Worm (Caenorhabditis elegans) whole organism, L1 larva: Measurements from ENCODE around the gene npl-4.2.

ENCODE experiments used
- F16B12.6 ChIP-seq: fragments of 150-350 bp; optimal IDR thresholded peaks from 2 replicates; lab custom pipeline; 2014; ENCODE audit warnings: missing biosample characterization, missing genetic modification characterization
- aha-1 ChIP-seq: fragments of 150-350 bp; optimal IDR thresholded peaks from 2 replicates; lab custom pipeline; 2014; ENCODE audit warnings: missing biosample characterization, missing genetic modification characterization
- alr-1 ChIP-seq: fragments of 200-800 bp; sonication (Bioruptor generic); optimal IDR thresholded peaks from 2 replicates; lab custom pipeline; 2018; ENCODE audit warnings: borderline replicate concordance, mild to moderate bottlenecking, missing genetic modification characterization, missing compliant biosample characterization
- ceh-82 ChIP-seq, 3 experiments: fragments of 150-350 bp in 1 of 3; sonication (generic microtip) in 2 of 3; optimal IDR thresholded peaks; 2 replicates each; lab custom pipeline; 2014 to 2017; ENCODE audit warnings: missing biosample characterization in 3 of 3, missing genetic modification characterization in 3 of 3
- ceh-90 ChIP-seq: sonication (generic microtip); optimal IDR thresholded peaks from 2 replicates; lab custom pipeline; 2016; ENCODE audit warnings: missing genetic modification characterization, missing compliant biosample characterization
- ces-1 ChIP-seq: fragments of 150-350 bp; optimal IDR thresholded peaks from 2 replicates; lab custom pipeline; 2014; ENCODE audit warnings: missing biosample characterization, missing genetic modification reagents, missing genetic modification characterization
- dpl-1 ChIP-seq, 3 experiments: fragments of 150-350 bp in 2 of 3; sonication (generic microtip) in 1 of 3; optimal IDR thresholded peaks; 2 replicates each; lab custom pipeline; 2014 to 2017; ENCODE audit warnings: missing biosample characterization in 3 of 3, missing genetic modification characterization in 3 of 3, missing genetic modification reagents in 3 of 3
- efl-1 ChIP-seq, 4 experiments: fragments of 150-350 bp; optimal IDR thresholded peaks in 3 of 4; peaks in 1 of 4; 1 replicate in 1 of 4; 2 replicates in 3 of 4; lab custom pipeline; 2014; ENCODE audit warnings: missing biosample characterization in 2 of 4, missing genetic modification characterization in 2 of 4, missing genetic modification reagents in 2 of 4
- efl-3 ChIP-seq: fragments of 200-800 bp; sonication (Bioruptor generic); optimal IDR thresholded peaks from 2 replicates; lab custom pipeline; 2018; ENCODE audit warnings: mild to moderate bottlenecking, missing genetic modification characterization, missing compliant biosample characterization
- egl-13 ChIP-seq: sonication (generic microtip); optimal IDR thresholded peaks from 2 replicates; lab custom pipeline; 2016; ENCODE audit warnings: missing genotype, missing genetic modification reagents, missing genetic modification characterization, missing compliant biosample characterization
- elt-2 ChIP-seq: sonication (generic microtip); optimal IDR thresholded peaks from 2 replicates; lab custom pipeline; 2016; ENCODE audit warnings: missing genetic modification characterization, mild to moderate bottlenecking, inconsistent platforms, missing compliant biosample characterization, missing genetic modification reagents
- elt-3 ChIP-seq, 6 experiments: fragments of 150-350 bp in 1 of 6; sonication (generic microtip); optimal IDR thresholded peaks; 2 replicates each; lab custom pipeline; 2017 to 2018; ENCODE audit warnings: missing biosample characterization in 6 of 6, missing genetic modification characterization in 6 of 6, inconsistent platforms in 1 of 6
- fkh-10 ChIP-seq: sonication (generic microtip); optimal IDR thresholded peaks from 2 replicates; lab custom pipeline; 2017; ENCODE audit warnings: missing biosample characterization, missing genetic modification reagents, missing genetic modification characterization
- fkh-4 ChIP-seq: sonication (generic microtip); optimal IDR thresholded peaks from 2 replicates; lab custom pipeline; 2016; ENCODE audit warnings: missing compliant biosample characterization, missing genetic modification characterization, borderline replicate concordance
- fkh-8 ChIP-seq: sonication (generic microtip); optimal IDR thresholded peaks from 2 replicates; lab custom pipeline; 2016; ENCODE audit warnings: mild to moderate bottlenecking, missing genetic modification characterization, missing compliant biosample characterization
- grh-1 ChIP-seq: fragments of 200-800 bp; sonication (Bioruptor generic); IDR thresholded peaks from 2 replicates; pipeline ENCODE4 v1.3.6; 2022; ENCODE audit warnings: missing genetic modification reagents, missing genetic modification characterization, missing compliant biosample characterization
- isw-1 ChIP-seq: fragments of 200-800 bp; sonication (Bioruptor generic); IDR thresholded peaks from 2 replicates; pipeline ENCODE4 v1.3.6; 2022; ENCODE audit warnings: missing genetic modification characterization, missing compliant biosample characterization
- lin-13 ChIP-seq: fragments of 150-350 bp; optimal IDR thresholded peaks from 2 replicates; lab custom pipeline; 2014; ENCODE audit warnings: missing biosample characterization, missing genetic modification reagents, missing genetic modification characterization
- lin-14 ChIP-seq: fragments of 200-800 bp; sonication (Bioruptor generic); optimal IDR thresholded peaks from 2 replicates; lab custom pipeline; 2018; ENCODE audit warnings: mild to moderate bottlenecking, missing genetic modification characterization, moderate library complexity, missing compliant biosample characterization
- lin-15B ChIP-seq: fragments of 150-350 bp; sonication (generic microtip); optimal IDR thresholded peaks from 3 replicates; lab custom pipeline; 2014; ENCODE audit warnings: missing biosample characterization, missing genetic modification characterization
- lin-35 ChIP-seq, 2 experiments: fragments of 150-350 bp; optimal IDR thresholded peaks; 2 replicates each; lab custom pipeline; 2014; ENCODE audit warnings: missing biosample characterization in 2 of 2, missing genetic modification characterization in 2 of 2, missing genetic modification reagents in 2 of 2
- lir-3 ChIP-seq: sonication (generic microtip); optimal IDR thresholded peaks from 2 replicates; lab custom pipeline; 2016; ENCODE audit warnings: mild to moderate bottlenecking, missing genetic modification characterization, moderate library complexity, missing compliant biosample characterization; ENCODE audit not compliant: poor library complexity
- lsy-2 ChIP-seq, 2 experiments: fragments of 150-350 bp; optimal IDR thresholded peaks; 2 replicates each; lab custom pipeline; 2014; ENCODE audit warnings: missing biosample characterization in 2 of 2, missing genetic modification characterization in 2 of 2
- mab-9 ChIP-seq: fragments of 200-800 bp; sonication (Bioruptor generic); IDR thresholded peaks from 2 replicates; pipeline ENCODE4 v1.3.6; 2022; ENCODE audit warnings: missing genetic modification reagents, missing genetic modification characterization, missing compliant biosample characterization
- mdl-1 ChIP-seq, 2 experiments: fragments of 150-350 bp; optimal IDR thresholded peaks; 2 replicates each; lab custom pipeline; 2014 to 2017; ENCODE audit warnings: missing biosample characterization in 2 of 2, missing genetic modification characterization in 2 of 2, inconsistent platforms in 1 of 2
- mef-2 ChIP-seq: fragments of 150-350 bp; optimal IDR thresholded peaks from 2 replicates; lab custom pipeline; 2014; ENCODE audit warnings: missing biosample characterization, missing genetic modification characterization
- nhr-11 ChIP-seq: fragments of 150-350 bp; optimal IDR thresholded peaks from 2 replicates; lab custom pipeline; 2014; ENCODE audit warnings: missing biosample characterization, missing genetic modification characterization
- nhr-12 ChIP-seq: sonication (generic microtip); optimal IDR thresholded peaks from 2 replicates; lab custom pipeline; 2017; ENCODE audit warnings: missing biosample characterization, missing genetic modification characterization
- nhr-20 ChIP-seq: sonication (generic microtip); optimal IDR thresholded peaks from 2 replicates; lab custom pipeline; 2016; ENCODE audit warnings: mild to moderate bottlenecking, missing genetic modification characterization, missing compliant biosample characterization
- nhr-237 ChIP-seq: fragments of 150-350 bp; optimal IDR thresholded peaks from 2 replicates; lab custom pipeline; 2014; ENCODE audit warnings: missing biosample characterization, missing genetic modification characterization
- nhr-47 ChIP-seq: sonication (generic microtip); optimal IDR thresholded peaks from 2 replicates; lab custom pipeline; 2016; ENCODE audit warnings: mild to moderate bottlenecking, missing genetic modification characterization, moderate library complexity, missing compliant biosample characterization
- nhr-71 ChIP-seq: sonication (generic microtip); optimal IDR thresholded peaks from 2 replicates; lab custom pipeline; 2016; ENCODE audit warnings: mild to moderate bottlenecking, missing genetic modification characterization, moderate library complexity, missing compliant biosample characterization
- nhr-77 ChIP-seq: fragments of 150-350 bp; optimal IDR thresholded peaks from 2 replicates; lab custom pipeline; 2014; ENCODE audit warnings: missing biosample characterization, missing genetic modification characterization
- pqm-1 ChIP-seq: sonication (generic microtip); optimal IDR thresholded peaks from 3 replicates; lab custom pipeline; 2017; ENCODE audit warnings: missing biosample characterization, missing genetic modification characterization
- rnt-1 ChIP-seq: sonication (generic microtip); optimal IDR thresholded peaks from 2 replicates; lab custom pipeline; 2016; ENCODE audit warnings: mild to moderate bottlenecking, missing genetic modification characterization, moderate library complexity, missing compliant biosample characterization
- snpc-4 ChIP-seq: fragments of 150-350 bp; optimal IDR thresholded peaks from 2 replicates; lab custom pipeline; 2014; ENCODE audit warnings: missing biosample characterization, missing genetic modification characterization
- sox-4 ChIP-seq: sonication (generic microtip); optimal IDR thresholded peaks from 2 replicates; lab custom pipeline; 2016; ENCODE audit warnings: missing genetic modification characterization, missing compliant biosample characterization
- sptf-1 ChIP-seq: fragments of 150-350 bp; optimal IDR thresholded peaks from 2 replicates; lab custom pipeline; 2014; ENCODE audit warnings: missing biosample characterization, missing genetic modification characterization
- sup-37 ChIP-seq: fragments of 200-800 bp; sonication (Bioruptor generic); optimal IDR thresholded peaks from 2 replicates; lab custom pipeline; 2018; ENCODE audit warnings: mild to moderate bottlenecking, missing genetic modification characterization, missing compliant biosample characterization
- swsn-7 ChIP-seq: sonication (generic microtip); optimal IDR thresholded peaks from 2 replicates; lab custom pipeline; 2016; ENCODE audit warnings: missing genetic modification characterization, missing compliant biosample characterization
- tlp-1 ChIP-seq: fragments of 150-350 bp; optimal IDR thresholded peaks from 2 replicates; lab custom pipeline; 2014; ENCODE audit warnings: missing biosample characterization, missing genetic modification characterization
- unc-30 ChIP-seq: sonication (generic microtip); optimal IDR thresholded peaks from 2 replicates; lab custom pipeline; 2017; ENCODE audit warnings: missing biosample characterization, missing genetic modification characterization
- unc-62 ChIP-seq: fragments of 150-350 bp; optimal IDR thresholded peaks from 2 replicates; lab custom pipeline; 2014; ENCODE audit warnings: missing biosample characterization, missing genetic modification reagents, missing genetic modification characterization
- unc-98 ChIP-seq: fragments of 200-800 bp; sonication (Bioruptor generic); IDR thresholded peaks from 2 replicates; pipeline ENCODE4 v1.3.6; 2022; ENCODE audit warnings: missing genetic modification characterization, missing compliant biosample characterization
- zag-1 ChIP-seq: fragments of 150-350 bp; optimal IDR thresholded peaks from 2 replicates; lab custom pipeline; 2014; ENCODE audit warnings: missing biosample characterization, missing genetic modification characterization
- zip-4 ChIP-seq: fragments of 200-800 bp; sonication (Bioruptor generic); optimal IDR thresholded peaks from 2 replicates; lab custom pipeline; 2018; ENCODE audit warnings: mild to moderate bottlenecking, missing genetic modification characterization, moderate library complexity, missing compliant biosample characterization
- ztf-11 ChIP-seq, 2 experiments: sonication (generic microtip); optimal IDR thresholded peaks; 2 replicates each; lab custom pipeline; 2016 to 2017; ENCODE audit warnings: missing genetic modification characterization in 2 of 2, missing biosample characterization in 1 of 2, missing compliant biosample characterization in 1 of 2
- ztf-4 ChIP-seq: fragments of 150-350 bp; optimal IDR thresholded peaks from 2 replicates; lab custom pipeline; 2014; ENCODE audit warnings: missing biosample characterization, missing genetic modification characterization

Gene npl-4.2

DNA sequence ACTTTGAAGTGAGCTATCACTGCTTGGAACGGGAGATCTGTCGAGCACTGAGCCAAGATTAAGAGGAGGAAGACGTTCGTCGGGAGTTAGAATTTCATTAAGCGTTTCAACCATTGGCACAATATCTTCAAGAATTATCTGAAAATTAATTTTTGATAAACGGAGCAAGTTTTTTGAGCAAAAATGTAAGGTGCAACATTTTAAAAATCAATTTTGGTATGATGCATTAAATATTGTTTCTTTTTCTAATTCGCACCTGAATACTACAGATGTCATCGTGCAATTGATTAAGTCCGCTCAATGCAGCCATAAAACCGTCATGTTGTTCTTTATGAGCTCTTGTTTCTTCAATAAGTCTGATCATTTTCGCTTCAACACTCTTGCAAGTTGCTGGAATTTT is 25.6 kb downstream of the npl-4.2 start, which contains the start of gene ddl-1:
ddl-1 (minus strand) TSS at position 101 of the 400 bp plus-strand sequence.
- TF ChIP-seq efl-3 (GFP tag; lab: Kevin White, UChicago) (no peak), egl-13 (no peak), sptf-1 (tag; lab: Kevin White, UChicago) (no peak), mab-9 (GFP tag; lab: Robert Waterston, UW) (no peak), lin-13 (GFP tag; lab: Kevin White, UChicago) (no peak), alr-1 (tag; lab: Kevin White, UChicago) (no peak), swsn-7 (tag; lab: Kevin White, UChicago) (no peak), tlp-1 (no peak), nhr-237 (tag; lab: Kevin White, UChicago) (no peak), grh-1 (GFP tag; lab: Robert Waterston, UW) (no peak), fkh-10 (no peak), efl-1 (optimal IDR thresholded peaks at IDR 0.05; lab: Kevin White, UChicago) (no peak), efl-1 (GFP tag; optimal IDR thresholded peaks at IDR 0.05 in 1 of 2; lab: Kevin White, UChicago) (no peak), unc-98 (GFP tag; lab: Robert Waterston, UW) (no peak)

DNA sequence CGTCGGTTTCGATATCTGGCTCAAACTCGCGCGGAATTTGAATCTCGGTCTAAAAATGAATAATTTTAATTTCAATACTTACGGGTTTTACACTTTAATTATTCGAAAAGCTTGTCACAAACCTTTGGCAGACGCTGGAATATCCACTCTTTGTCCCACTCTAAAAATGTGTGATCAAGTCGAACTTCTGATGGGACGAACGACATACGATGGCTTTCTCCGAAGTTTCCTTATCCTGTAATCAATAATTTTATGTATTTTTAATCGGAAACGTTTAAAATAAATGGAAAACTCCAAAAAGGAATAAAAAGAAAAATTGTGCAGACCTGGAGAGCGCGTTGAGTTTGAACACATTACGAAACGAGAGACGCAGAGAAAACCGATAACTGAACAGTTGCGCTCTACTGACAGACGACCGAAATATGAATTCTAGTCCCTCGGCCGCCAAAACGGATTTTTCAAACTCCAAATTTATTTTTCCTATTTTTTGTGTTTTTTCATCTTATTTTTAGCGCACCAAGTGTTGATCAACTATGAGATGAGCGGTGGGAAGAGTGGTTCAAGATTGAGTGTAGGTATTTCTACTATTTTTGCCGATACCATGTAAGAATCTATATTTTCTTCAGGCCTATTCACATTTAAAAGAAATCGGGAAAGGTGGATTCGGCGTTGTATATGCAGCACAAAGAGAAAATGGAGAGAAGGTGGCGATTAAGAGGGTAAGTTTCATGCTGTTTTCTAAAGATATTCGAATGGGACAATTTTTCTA is 26.7 kb downstream of the npl-4.2 start, which contains the start of the genes sam-4, F59E12.17 and zyg-1:
sam-4 (minus strand) TSS at position 51 of the 769 bp plus-strand sequence.
F59E12.17 (minus strand) TSS at position 235 of the 769 bp plus-strand sequence.
zyg-1 (plus strand) TSS at position 513 of the 769 bp plus-strand sequence.
- TF ChIP-seq aha-1, result no peak
- TF ChIP-seq ztf-11 (tag; optimal IDR thresholded peaks at IDR 0.05; lab: Kevin White, UChicago), result no peak
- no peak for TF ChIP-seq alr-1 (tag; lab: Kevin White, UChicago)
- TF ChIP-seq pqm-1 (tag; lab: Kevin White, UChicago), result no peak
- TF ChIP-seq unc-98 (GFP tag; lab: Robert Waterston, UW), result no peak
- peak; percentile 86 for TF ChIP-seq lin-15B (tag; lab: Kevin White, UChicago)
- TF ChIP-seq efl-1 (optimal IDR thresholded peaks at IDR 0.05; lab: Kevin White, UChicago), result peak; percentile 78 to 83
- peak; percentile 85 to 98 for TF ChIP-seq efl-1 (GFP tag; optimal IDR thresholded peaks at IDR 0.05 in 1 of 2; lab: Kevin White, UChicago)
- peak; percentile 66 for TF ChIP-seq nhr-71
- peak; percentile 57 for TF ChIP-seq F16B12.6 (tag; lab: Kevin White, UChicago)
- no peak for TF ChIP-seq sox-4 (tag; lab: Kevin White, UChicago)
- peak; percentile 61 for TF ChIP-seq nhr-20 (tag; lab: Kevin White, UChicago)
- peak; percentile 53 for TF ChIP-seq snpc-4 (tag; lab: Kevin White, UChicago)
- peak; percentile 68 to 87 (median 77) for TF ChIP-seq dpl-1 (GFP tag; optimal IDR thresholded peaks at IDR 0.05; lab: Kevin White, UChicago)
- TF ChIP-seq mef-2 (tag; lab: Kevin White, UChicago), result no peak
- TF ChIP-seq mdl-1 (tag; optimal IDR thresholded peaks at IDR 0.05; lab: Kevin White, UChicago), result peak in 1 of 2 experiments; percentile 35
- no peak for TF ChIP-seq ztf-4 (tag; lab: Kevin White, UChicago)
- no peak for TF ChIP-seq nhr-11
- TF ChIP-seq rnt-1, result peak; percentile 86
- no peak for TF ChIP-seq fkh-4 (tag; lab: Kevin White, UChicago)
- peak; percentile 41 for TF ChIP-seq isw-1 (GFP tag; lab: Robert Waterston, UW)
- no peak for TF ChIP-seq nhr-12 (tag; lab: Kevin White, UChicago)
- peak; percentile 60 for TF ChIP-seq fkh-8
- peak; percentile 57 for TF ChIP-seq ceh-90 (tag; lab: Kevin White, UChicago)
- TF ChIP-seq sup-37 (GFP tag; lab: Kevin White, UChicago), result no peak
- peak; percentile 80 to 90 for TF ChIP-seq lin-35 (GFP tag; optimal IDR thresholded peaks at IDR 0.05; lab: Kevin White, UChicago)
- no peak for TF ChIP-seq nhr-77 (tag; lab: Kevin White, UChicago)
- TF ChIP-seq ces-1, result no peak
- TF ChIP-seq unc-62 (GFP tag; lab: Kevin White, UChicago), result no peak
- peak; percentile 8 to 84 (median 37) for TF ChIP-seq ceh-82 (tag; optimal IDR thresholded peaks at IDR 0.05; lab: Kevin White, UChicago)
- no peak for TF ChIP-seq tlp-1
- TF ChIP-seq zag-1 (tag; lab: Kevin White, UChicago), result no peak
- TF ChIP-seq nhr-47 (tag; lab: Kevin White, UChicago), result peak; percentile 50
- TF ChIP-seq elt-3 (tag; optimal IDR thresholded peaks at IDR 0.05; lab: Kevin White, UChicago), result peak in 1 of 6 experiments; percentile 20
- TF ChIP-seq lir-3 (tag; lab: Kevin White, UChicago), result peak; percentile 77
- TF ChIP-seq unc-30, result no peak
- no peak for TF ChIP-seq elt-2 (tag; lab: Kevin White, UChicago)
- TF ChIP-seq zip-4 (GFP tag; lab: Kevin White, UChicago), result no peak
- no peak for TF ChIP-seq lin-14 (GFP tag; lab: Kevin White, UChicago)
- no peak for TF ChIP-seq grh-1 (GFP tag; lab: Robert Waterston, UW)
- peak; percentile 56 to 86 for TF ChIP-seq lsy-2 (tag; optimal IDR thresholded peaks at IDR 0.05; lab: Kevin White, UChicago)
